Worm (Caenorhabditis elegans) whole organism, early embryonic: ENCODE measurements around the gene arx-3.

Source experiments
- B0310.2 ChIP-seq: sonication (generic microtip); optimal IDR thresholded peaks from 2 replicates; lab custom pipeline; 2016; ENCODE audit warnings: mild to moderate bottlenecking, missing genetic modification characterization, missing compliant biosample characterization
- F13C5.2 ChIP-seq: sonication (generic microtip); optimal IDR thresholded peaks from 2 replicates; lab custom pipeline; 2017; ENCODE audit warnings: mild to moderate bottlenecking, missing genetic modification characterization, inconsistent platforms, missing compliant biosample characterization
- aly-1 ChIP-seq: sonication (generic microtip); optimal IDR thresholded peaks from 2 replicates; lab custom pipeline; 2016; ENCODE audit warnings: missing genetic modification characterization, missing compliant biosample characterization
- ama-1 ChIP-seq: fragments of 150-350 bp; optimal IDR thresholded peaks from 2 replicates; lab custom pipeline; 2014
- ceh-13 ChIP-seq: fragments of 200-800 bp; sonication (Bioruptor generic); optimal IDR thresholded peaks from 2 replicates; lab custom pipeline; 2018; ENCODE audit warnings: mild to moderate bottlenecking, missing genetic modification characterization, missing compliant biosample characterization
- ceh-36 ChIP-seq: sonication (generic microtip); optimal IDR thresholded peaks from 2 replicates; lab custom pipeline; 2016; ENCODE audit warnings: missing genetic modification characterization, inconsistent platforms, missing compliant biosample characterization
- flt-1 ChIP-seq: fragments of 200-800 bp; sonication (Bioruptor generic); IDR thresholded peaks from 2 replicates; pipeline ENCODE4 v1.3.6; 2022; ENCODE audit warnings: missing genetic modification characterization, missing compliant biosample characterization
- hmg-4 ChIP-seq: fragments of 200-800 bp; sonication (Bioruptor generic); optimal IDR thresholded peaks from 2 replicates; lab custom pipeline; 2018; ENCODE audit warnings: mild to moderate bottlenecking, missing genetic modification characterization, missing compliant biosample characterization
- hnd-1 ChIP-seq: sonication (generic microtip); optimal IDR thresholded peaks from 2 replicates; lab custom pipeline; 2016; ENCODE audit warnings: missing genetic modification characterization, missing compliant biosample characterization
- pes-1 ChIP-seq: fragments of 200-800 bp; sonication (Bioruptor generic); IDR thresholded peaks from 2 replicates; pipeline ENCODE4 v1.3.6; 2022; ENCODE audit warnings: missing genetic modification reagents, missing genetic modification characterization, missing compliant biosample characterization
- sea-1 ChIP-seq: fragments of 200-800 bp; sonication (Bioruptor generic); conservative IDR thresholded peaks from 2 replicates; pipeline ENCODE4 v1.3.6; 2022; ENCODE audit warnings: missing genetic modification characterization, missing compliant biosample characterization
- tbx-11 ChIP-seq: fragments of 200-800 bp; sonication (Bioruptor generic); IDR thresholded peaks from 2 replicates; pipeline ENCODE4 v1.3.6; 2022; ENCODE audit warnings: missing genetic modification characterization, missing compliant biosample characterization
- tbx-37 ChIP-seq: fragments of 200-800 bp; sonication (Bioruptor generic); conservative IDR thresholded peaks from 2 replicates; pipeline ENCODE4 v1.3.6; 2022; ENCODE audit warnings: missing genetic modification reagents, missing genetic modification characterization, missing compliant biosample characterization
- tra-4 ChIP-seq: sonication (generic microtip); optimal IDR thresholded peaks from 2 replicates; lab custom pipeline; 2017; ENCODE audit warnings: missing genetic modification characterization, missing compliant biosample characterization

ce11 chrIII:12052206-12052605 lies 6.1 kb downstream of the arx-3 start, which contains the start of gene Y79H2A.3:
- TF ChIP-seq ama-1 (lab: Kevin White, UChicago) = no peak
- TF ChIP-seq ceh-13 (GFP tag; lab: Kevin White, UChicago) = no peak
- no peak for TF ChIP-seq flt-1 (GFP tag; lab: Robert Waterston, UW)
- TF ChIP-seq tbx-37 (GFP tag; lab: Robert Waterston, UW) = no peak
- TF ChIP-seq F13C5.2 (tag; lab: Kevin White, UChicago) = no peak
- TF ChIP-seq ceh-36 = no peak
- no peak for TF ChIP-seq sea-1 (GFP tag; lab: Robert Waterston, UW)
- TF ChIP-seq aly-1 (tag; lab: Kevin White, UChicago) = no peak
- no peak for TF ChIP-seq tbx-11 (GFP tag; lab: Robert Waterston, UW)
- TF ChIP-seq hnd-1 (tag; lab: Kevin White, UChicago) = no peak
- TF ChIP-seq hmg-4 (GFP tag; lab: Kevin White, UChicago) = no peak
- no peak for TF ChIP-seq B0310.2 (tag; lab: Kevin White, UChicago)
- no peak for TF ChIP-seq pes-1 (GFP tag; lab: Robert Waterston, UW)
- no peak for TF ChIP-seq tra-4 (tag; lab: Kevin White, UChicago)
